Fruit fly (Drosophila melanogaster): ENCODE results near the gene CG10853.

The CG10853 gene

dm6 chr3L:3901865-3902490, 45.7 kb upstream of the CG10853 start:
- TF ChIP-seq CG17568 (GFP tag; optimal IDR thresholded peaks at IDR 0.05), result no peak
- TF ChIP-seq eve (GFP tag; optimal IDR thresholded peaks at IDR 0.05), result peak in 1 of 2 experiments; percentile 76
- peak; percentile 46 for TF ChIP-seq Elba2 (GFP tag; optimal IDR thresholded peaks at IDR 0.05)
- no peak for TF ChIP-seq nerfin-1 (tag; optimal IDR thresholded peaks at IDR 0.05)
- peak; percentile 35 for TF ChIP-seq CG12769 (tag; optimal IDR thresholded peaks at IDR 0.05)
- TF ChIP-seq CG17912 (GFP tag; optimal IDR thresholded peaks at IDR 0.05), result peak; percentile 34
- peak; percentile 27 for TF ChIP-seq wek (GFP tag; optimal IDR thresholded peaks at IDR 0.05)
- peak; percentile 90 for TF ChIP-seq nom (GFP tag; optimal IDR thresholded peaks at IDR 0.05)
- TF ChIP-seq mirr (GFP tag; optimal IDR thresholded peaks at IDR 0.05), result peak; percentile 39
- TF ChIP-seq ems (GFP tag; optimal IDR thresholded peaks at IDR 0.05), result peak; percentile 3
- TF ChIP-seq kay (GFP tag; optimal IDR thresholded peaks at IDR 0.05), result peak; percentile 14
- no peak for TF ChIP-seq h (optimal IDR thresholded peaks at IDR 0.05)
- TF ChIP-seq pfk (GFP tag; optimal IDR thresholded peaks at IDR 0.05), result peak; percentile 61
- no peak for TF ChIP-seq CG8290 (GFP tag; optimal IDR thresholded peaks at IDR 0.05)
- peak in 1 of 2 experiments; percentile 4 for TF ChIP-seq CG8290 (tag; optimal IDR thresholded peaks at IDR 0.05)
- TF ChIP-seq CG7963 (GFP tag; IDR thresholded peaks at IDR 0.05; ENCODE audit: partially characterized antibody), result no peak
- TF ChIP-seq CG7745 (tag; optimal IDR thresholded peaks at IDR 0.05), result no peak
- peak; percentile 84 for TF ChIP-seq cg (GFP tag; optimal IDR thresholded peaks at IDR 0.05)
- TF ChIP-seq psq (GFP tag; optimal IDR thresholded peaks at IDR 0.05), result peak; percentile 76
- peak; percentile 97 for TF ChIP-seq YL-1 (GFP tag; optimal IDR thresholded peaks at IDR 0.05)
- TF ChIP-seq Pdp1 (GFP tag; optimal IDR thresholded peaks at IDR 0.05), result peak in 1 of 2 experiments; percentile 41
- peak; percentile 64 for TF ChIP-seq CG11504 (tag; optimal IDR thresholded peaks at IDR 0.05)
- TF ChIP-seq bsh (GFP tag; optimal IDR thresholded peaks at IDR 0.05), result no peak
- peak; percentile 62 for TF ChIP-seq sens (GFP tag)

- TF ChIP-seq Trl (optimal IDR thresholded peaks at IDR 0.05) (no peak), Trl (GFP tag; optimal IDR thresholded peaks at IDR 0.05) (peak; percentile 71), NFAT (GFP tag; IDR thresholded peaks at IDR 0.05) (no peak), CG5245 (GFP tag; optimal IDR thresholded peaks at IDR 0.05) (peak; percentile 1), CG1233 (GFP tag; optimal IDR thresholded peaks at IDR 0.05) (peak; percentile 27), ssp (GFP tag; IDR thresholded peaks at IDR 0.05) (no peak), az2 (GFP tag; optimal IDR thresholded peaks at IDR 0.05) (peak; percentile 65), CG15696 (tag; optimal IDR thresholded peaks at IDR 0.05) (peak; percentile 59), abd-A (tag; optimal IDR thresholded peaks at IDR 0.05) (peak; percentile 85), HLHmδ (GFP tag; optimal IDR thresholded peaks at IDR 0.05) (peak; percentile 54), CG18476 (GFP tag; optimal IDR thresholded peaks at IDR 0.05) (peak; percentile 50), Rx (GFP tag; IDR thresholded peaks at IDR 0.05) (no peak), H15 (GFP tag; IDR thresholded peaks at IDR 0.05) (no peak), CG4282 (GFP tag; optimal IDR thresholded peaks at IDR 0.05) (peak; percentile 42), CG17359 (tag; optimal IDR thresholded peaks at IDR 0.05) (peak; percentile 51), gfzf (GFP tag; optimal IDR thresholded peaks at IDR 0.05) (peak; percentile 85), YL-1 (GFP tag; optimal IDR thresholded peaks at IDR 0.05) (peak; percentile 86), tx (GFP tag; optimal IDR thresholded peaks at IDR 0.05) (peak; percentile 67), CG18599 (GFP tag; optimal IDR thresholded peaks at IDR 0.05) (peak; percentile 65), kah (GFP tag; optimal IDR thresholded peaks at IDR 0.05) (no peak), fru (optimal IDR thresholded peaks at IDR 0.05) (no peak), ci (GFP tag; IDR thresholded peaks at IDR 0.05) (no peak), CG32767 (GFP tag; IDR thresholded peaks at IDR 0.05) (no peak), nau (GFP tag; optimal IDR thresholded peaks at IDR 0.05) (no peak), CG18619 (GFP tag; optimal IDR thresholded peaks at IDR 0.05) (peak; percentile 50), CG12299 (tag; optimal IDR thresholded peaks at IDR 0.05) (peak; percentile 51), CG16863 (GFP tag; optimal IDR thresholded peaks at IDR 0.05) (peak; percentile 26)
Observed at dm6 chr3L:3902491-3903198, 45.0 kb upstream of the CG10853 start, which contains the start of gene Ubi-p63E. Gene Ubi-p63E (minus strand): TSS chr3L:3903184.
